Worm (Caenorhabditis elegans): Measurements from ENCODE around the gene Y50E8A.2.

Gene Y50E8A.2

DNA sequence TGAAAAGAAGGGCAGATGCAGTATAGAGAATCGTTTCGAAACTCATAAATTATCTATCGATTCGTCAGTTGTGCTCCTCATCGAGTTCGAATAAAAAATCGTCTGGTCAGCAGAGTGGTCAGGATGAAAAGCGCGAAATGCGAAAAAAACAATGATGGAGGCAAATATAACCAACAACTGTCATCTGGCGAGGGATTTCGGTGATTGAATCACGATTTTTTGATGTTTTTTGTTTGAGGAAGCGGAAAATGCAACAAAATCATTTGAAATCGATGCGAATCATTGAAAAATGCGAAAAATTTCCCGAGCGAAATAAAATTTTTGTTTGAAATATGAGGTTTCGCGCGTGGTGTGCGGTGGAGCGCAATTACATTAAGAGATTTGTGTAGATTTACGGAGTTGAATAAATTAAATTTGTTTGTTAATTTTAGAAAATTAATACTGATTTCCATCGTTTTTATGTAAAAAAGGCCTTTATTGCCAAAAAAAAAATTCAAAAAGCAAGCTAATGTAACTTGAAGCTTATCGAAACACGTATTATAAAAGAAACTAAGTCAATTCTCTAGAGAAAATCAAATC lies 5.6 kb upstream of the Y50E8A.2 start, which contains the start of gene unc-61:
Gene unc-61, minus strand, starts transcription at position 51 of the 579 bp plus-strand sequence.
- TF ChIP-seq tab-1 (GFP tag; IDR thresholded peaks at IDR 0.05) (no peak), cog-1 (tag; optimal IDR thresholded peaks at IDR 0.05) (no peak), klf-2 (GFP tag; conservative IDR thresholded peaks at IDR 0.05) (no peak), T22C8.4 (GFP tag; IDR thresholded peaks at IDR 0.05) (no peak), med-1 (GFP tag; optimal IDR thresholded peaks at IDR 0.05; ENCODE audit: insufficient read depth) (no peak), ztf-23 (GFP tag; IDR thresholded peaks at IDR 0.05) (no peak), flt-1 (GFP tag; IDR thresholded peaks at IDR 0.05) (no peak), ref-1 (GFP tag; conservative IDR thresholded peaks at IDR 0.05) (no peak), ztf-29 (GFP tag; IDR thresholded peaks at IDR 0.05) (no peak)

DNA sequence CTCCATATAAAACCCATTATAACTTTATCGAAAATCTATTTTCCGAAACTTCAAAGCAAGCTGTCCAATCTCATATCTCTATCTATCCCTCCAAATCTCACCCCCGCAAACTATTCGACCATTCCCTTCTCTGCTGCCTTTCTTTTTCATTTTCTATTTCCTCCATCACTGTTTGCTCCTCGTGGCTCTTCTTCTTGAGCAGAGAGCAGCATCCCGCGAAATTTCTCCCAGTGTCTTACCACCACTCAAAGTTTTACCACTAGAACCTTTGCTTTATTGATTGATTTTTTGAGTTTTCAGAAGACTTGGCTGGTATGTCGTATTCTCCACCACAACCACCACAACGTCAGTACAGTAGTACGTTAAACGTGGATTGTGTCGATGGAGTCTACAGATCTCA lies 689 bp upstream of the Y50E8A.2 start, which contains the start of gene oig-3:
Gene oig-3, plus strand, starts transcription at position 301 of the 400 bp plus-strand sequence.
- TF ChIP-seq tab-1 (GFP tag; IDR thresholded peaks at IDR 0.05) (no peak), flt-1 (GFP tag; IDR thresholded peaks at IDR 0.05) (no peak)

DNA sequence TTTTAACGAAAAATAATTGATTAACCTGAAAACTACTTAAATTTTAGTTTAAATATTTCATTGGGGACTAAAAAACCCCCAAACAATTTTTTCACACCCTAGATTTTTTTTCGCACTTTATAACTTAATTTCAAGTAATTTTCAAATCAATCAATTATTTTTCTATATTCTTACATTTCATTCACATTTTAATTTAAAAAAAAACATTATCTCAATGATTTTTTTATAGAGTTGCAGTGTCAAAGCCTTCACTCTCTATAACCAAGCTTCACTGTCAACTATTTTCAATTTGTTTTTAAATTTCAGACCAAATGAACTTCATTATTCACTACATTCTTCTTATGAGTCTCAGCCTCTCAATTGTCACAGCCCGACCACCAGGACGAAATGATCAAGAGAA lies 2.1 kb downstream of the Y50E8A.2 start, which contains the start of gene Y50E8A.1:
Gene Y50E8A.1, plus strand, starts transcription at position 301 of the 400 bp plus-strand sequence.
- TF ChIP-seq ztf-23 (GFP tag; IDR thresholded peaks at IDR 0.05) (no peak), tab-1 (GFP tag; IDR thresholded peaks at IDR 0.05) (no peak), cog-1 (tag; optimal IDR thresholded peaks at IDR 0.05) (no peak), klf-2 (GFP tag; conservative IDR thresholded peaks at IDR 0.05) (no peak), ztf-29 (GFP tag; IDR thresholded peaks at IDR 0.05) (no peak), flt-1 (GFP tag; IDR thresholded peaks at IDR 0.05) (no peak), ref-1 (GFP tag; conservative IDR thresholded peaks at IDR 0.05) (no peak), med-1 (GFP tag; optimal IDR thresholded peaks at IDR 0.05; ENCODE audit: insufficient read depth) (no peak)

DNA sequence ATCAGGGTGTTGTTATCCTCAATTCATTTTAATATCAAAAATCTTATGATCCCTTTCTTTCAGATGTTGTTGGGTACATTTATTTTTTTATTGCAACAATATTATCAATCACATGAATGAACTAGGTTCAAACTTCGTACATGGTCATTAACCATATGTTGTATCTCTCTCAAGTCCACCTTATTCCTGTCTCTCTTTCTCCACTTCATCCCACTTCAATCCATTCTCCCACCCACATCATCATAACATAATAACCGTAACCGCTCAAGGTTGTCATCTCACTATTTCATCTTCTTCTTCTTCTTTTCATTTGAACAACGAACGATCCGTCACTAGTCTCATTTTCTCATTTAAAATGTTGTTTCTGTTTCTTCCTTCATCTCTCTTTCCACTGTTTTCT lies 3.2 kb downstream of the Y50E8A.2 start:
- TF ChIP-seq ztf-23 (GFP tag; IDR thresholded peaks at IDR 0.05) (no peak), med-1 (GFP tag; optimal IDR thresholded peaks at IDR 0.05; ENCODE audit: insufficient read depth) (no peak), klf-2 (GFP tag; conservative IDR thresholded peaks at IDR 0.05) (no peak), cog-1 (tag; optimal IDR thresholded peaks at IDR 0.05) (no peak), T22C8.4 (GFP tag; IDR thresholded peaks at IDR 0.05) (no peak), ztf-29 (GFP tag; IDR thresholded peaks at IDR 0.05) (no peak)

DNA sequence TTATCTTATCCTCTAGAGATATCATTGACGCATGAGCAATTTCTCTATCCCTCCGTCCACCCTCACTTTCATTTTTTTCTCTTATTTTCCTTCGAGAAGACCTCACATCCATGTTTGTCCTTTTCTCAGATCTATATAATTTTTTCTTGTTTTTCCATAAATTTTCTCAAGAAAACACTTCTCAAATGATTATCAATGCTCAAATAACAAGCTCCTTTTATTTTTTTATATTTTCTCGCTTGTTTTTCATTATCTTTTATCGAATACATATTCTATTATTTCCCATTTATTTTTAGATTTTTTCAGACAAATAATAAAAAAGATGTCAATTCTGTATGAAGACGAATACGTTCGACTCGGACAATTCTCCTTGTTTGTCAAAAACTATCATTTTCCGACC lies 5.6 kb downstream of the Y50E8A.2 start, which contains the start of gene R08A2.7:
Gene R08A2.7, plus strand, starts transcription at position 301 of the 400 bp plus-strand sequence.
- no peak for TF ChIP-seq klf-2 (GFP tag; conservative IDR thresholded peaks at IDR 0.05)
- TF ChIP-seq ztf-23 (GFP tag; IDR thresholded peaks at IDR 0.05), result no peak
- TF ChIP-seq ztf-29 (GFP tag; IDR thresholded peaks at IDR 0.05), result no peak
- no peak for TF ChIP-seq tab-1 (GFP tag; IDR thresholded peaks at IDR 0.05)
- TF ChIP-seq T22C8.4 (GFP tag; IDR thresholded peaks at IDR 0.05), result no peak
- TF ChIP-seq med-1 (GFP tag; optimal IDR thresholded peaks at IDR 0.05; ENCODE audit: insufficient read depth), result no peak
- TF ChIP-seq cog-1 (tag; optimal IDR thresholded peaks at IDR 0.05), result no peak
- TF ChIP-seq ref-1 (GFP tag; conservative IDR thresholded peaks at IDR 0.05), result no peak

DNA sequence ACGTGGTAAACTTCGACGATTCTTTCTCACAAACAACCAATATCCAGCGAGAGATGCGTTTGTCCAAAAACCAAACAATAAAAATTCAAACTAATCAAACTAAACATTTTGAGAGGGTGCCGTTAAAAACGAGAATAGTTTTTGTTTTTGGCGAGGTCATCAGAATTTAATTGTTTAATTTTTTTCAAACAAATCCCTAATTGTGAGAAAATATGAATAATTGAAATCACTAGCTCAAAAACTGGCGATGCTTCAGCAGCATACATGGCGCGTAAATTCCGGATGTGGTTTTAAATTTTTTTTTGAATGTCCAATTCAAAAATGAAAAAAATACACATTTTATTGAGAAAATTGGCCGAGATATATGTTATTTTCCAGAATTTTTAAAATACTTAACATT lies 9.2 kb downstream of the Y50E8A.2 start, which contains the start of gene R08A2.1:
Gene R08A2.1, minus strand, starts transcription at position 101 of the 400 bp plus-strand sequence.
- no peak for TF ChIP-seq ref-1 (GFP tag; conservative IDR thresholded peaks at IDR 0.05)

DNA sequence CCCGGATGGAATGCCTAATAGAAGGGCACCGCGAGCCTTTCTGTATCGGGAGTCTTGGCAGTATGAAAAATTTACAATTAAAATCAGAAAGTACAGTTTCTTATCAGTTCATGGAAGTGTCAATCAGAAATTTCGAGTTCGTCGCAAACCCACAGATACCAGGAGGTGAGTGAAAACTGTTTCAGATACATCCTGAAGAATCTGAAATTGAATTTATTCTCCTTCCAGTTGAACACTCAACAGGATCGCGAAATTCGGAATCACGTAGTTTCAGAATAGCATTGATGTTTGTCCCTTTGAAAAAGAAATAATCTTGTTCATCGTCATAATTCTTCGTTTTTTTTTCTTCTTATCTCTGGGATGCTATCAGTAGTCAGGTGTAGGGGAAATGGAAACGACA lies 12.5 kb downstream of the Y50E8A.2 start, which contains the start of gene fbxa-147:
Gene fbxa-147, plus strand, starts transcription at position 386 of the 400 bp plus-strand sequence.
- no peak for TF ChIP-seq ref-1 (GFP tag; conservative IDR thresholded peaks at IDR 0.05)
- TF ChIP-seq T22C8.4 (GFP tag; IDR thresholded peaks at IDR 0.05), result no peak
- no peak for TF ChIP-seq klf-2 (GFP tag; conservative IDR thresholded peaks at IDR 0.05)
- no peak for TF ChIP-seq flt-1 (GFP tag; IDR thresholded peaks at IDR 0.05)
- TF ChIP-seq ztf-23 (GFP tag; IDR thresholded peaks at IDR 0.05), result no peak
- no peak for TF ChIP-seq ztf-29 (GFP tag; IDR thresholded peaks at IDR 0.05)
- no peak for TF ChIP-seq med-1 (GFP tag; optimal IDR thresholded peaks at IDR 0.05; ENCODE audit: insufficient read depth)
- TF ChIP-seq cog-1 (tag; optimal IDR thresholded peaks at IDR 0.05), result no peak
- TF ChIP-seq tab-1 (GFP tag; IDR thresholded peaks at IDR 0.05), result no peak

DNA sequence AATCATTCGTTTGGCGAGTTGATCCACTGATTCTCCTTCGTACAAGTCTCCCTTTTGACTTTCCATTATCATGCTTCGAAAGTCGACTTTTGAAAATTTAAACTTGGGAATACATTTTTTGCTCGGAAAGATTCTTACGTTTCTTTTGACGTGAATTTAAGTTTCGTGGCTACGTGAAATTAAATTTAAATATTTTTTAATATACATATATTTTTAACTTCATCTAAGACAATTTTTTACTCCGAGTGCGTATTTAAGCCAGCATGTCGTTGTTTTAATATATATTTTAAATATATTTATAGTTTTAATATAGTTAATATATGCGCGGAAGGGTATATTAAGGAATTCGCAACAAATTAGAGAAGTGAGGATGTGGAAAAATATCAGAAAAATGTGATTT lies 13.0 kb downstream of the Y50E8A.2 start, which contains the start of gene R08A2.2:
Gene R08A2.2, minus strand, starts transcription at position 101 of the 400 bp plus-strand sequence.
- TF ChIP-seq klf-2 (GFP tag; conservative IDR thresholded peaks at IDR 0.05) (no peak), cog-1 (tag; optimal IDR thresholded peaks at IDR 0.05) (no peak), flt-1 (GFP tag; IDR thresholded peaks at IDR 0.05) (no peak), ztf-29 (GFP tag; IDR thresholded peaks at IDR 0.05) (no peak), ref-1 (GFP tag; conservative IDR thresholded peaks at IDR 0.05) (no peak), ztf-23 (GFP tag; IDR thresholded peaks at IDR 0.05) (no peak), T22C8.4 (GFP tag; IDR thresholded peaks at IDR 0.05) (no peak)

DNA sequence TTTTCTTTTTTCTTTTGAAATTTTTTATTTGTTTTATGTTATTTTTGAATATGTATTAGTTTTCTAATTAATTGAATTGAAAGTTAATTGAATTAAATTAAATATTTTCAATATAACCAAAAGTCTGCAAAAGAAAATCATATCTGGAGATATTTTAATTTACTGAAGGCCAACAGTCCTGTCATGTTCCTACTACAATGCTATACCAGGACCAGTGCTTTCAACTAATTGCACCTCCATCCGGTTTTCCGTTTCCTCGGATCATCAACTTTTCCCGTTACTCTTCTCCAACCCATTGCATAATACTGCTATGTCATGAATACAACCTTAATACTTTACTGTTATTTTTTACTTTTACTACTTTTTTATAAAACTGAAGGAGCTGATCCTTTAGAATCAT lies 16.3 kb downstream of the Y50E8A.2 start, which contains the start of gene R08A2.5:
Gene R08A2.5, plus strand, starts transcription at position 301 of the 400 bp plus-strand sequence.
- no peak for TF ChIP-seq flt-1 (GFP tag; IDR thresholded peaks at IDR 0.05)
- no peak for TF ChIP-seq klf-2 (GFP tag; conservative IDR thresholded peaks at IDR 0.05)
- no peak for TF ChIP-seq ztf-29 (GFP tag; IDR thresholded peaks at IDR 0.05)
- TF ChIP-seq ref-1 (GFP tag; conservative IDR thresholded peaks at IDR 0.05), result no peak
- TF ChIP-seq ztf-23 (GFP tag; IDR thresholded peaks at IDR 0.05), result no peak
- no peak for TF ChIP-seq T22C8.4 (GFP tag; IDR thresholded peaks at IDR 0.05)
- no peak for TF ChIP-seq tab-1 (GFP tag; IDR thresholded peaks at IDR 0.05)
- no peak for TF ChIP-seq med-1 (GFP tag; optimal IDR thresholded peaks at IDR 0.05; ENCODE audit: insufficient read depth)
- no peak for TF ChIP-seq cog-1 (tag; optimal IDR thresholded peaks at IDR 0.05)

DNA sequence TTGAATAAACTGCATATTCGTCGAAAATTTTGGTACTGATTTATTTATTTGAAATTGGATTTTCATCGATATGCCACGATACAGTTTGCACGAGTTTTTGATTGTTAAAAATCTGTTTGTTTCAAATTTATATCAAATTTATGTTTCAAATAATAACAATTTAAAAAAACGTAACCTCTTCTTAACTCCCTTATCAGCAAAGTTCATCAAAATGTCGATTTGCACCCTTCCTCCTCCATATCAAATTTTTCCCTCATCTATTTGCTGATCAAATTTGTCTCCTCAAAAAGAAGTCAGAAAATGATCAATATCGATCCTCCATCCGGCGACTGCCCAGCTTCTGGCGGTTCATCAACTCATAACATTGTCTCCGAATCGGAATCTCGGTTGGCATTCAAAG lies 17.6 kb downstream of the Y50E8A.2 start, which contains the start of gene ssp-33:
Gene ssp-33, plus strand, starts transcription at position 301 of the 400 bp plus-strand sequence.
- TF ChIP-seq ref-1 (GFP tag; conservative IDR thresholded peaks at IDR 0.05) (no peak), ztf-29 (GFP tag; IDR thresholded peaks at IDR 0.05) (no peak), tab-1 (GFP tag; IDR thresholded peaks at IDR 0.05) (no peak), med-1 (GFP tag; optimal IDR thresholded peaks at IDR 0.05; ENCODE audit: insufficient read depth) (no peak), T22C8.4 (GFP tag; IDR thresholded peaks at IDR 0.05) (no peak), klf-2 (GFP tag; conservative IDR thresholded peaks at IDR 0.05) (no peak), flt-1 (GFP tag; IDR thresholded peaks at IDR 0.05) (no peak), ztf-23 (GFP tag; IDR thresholded peaks at IDR 0.05) (no peak), cog-1 (tag; optimal IDR thresholded peaks at IDR 0.05) (no peak)

All from whole organism, midembryonic.